Worm (Caenorhabditis elegans): ENCODE data around the gene clec-166.

clec-166 gene

DNA sequence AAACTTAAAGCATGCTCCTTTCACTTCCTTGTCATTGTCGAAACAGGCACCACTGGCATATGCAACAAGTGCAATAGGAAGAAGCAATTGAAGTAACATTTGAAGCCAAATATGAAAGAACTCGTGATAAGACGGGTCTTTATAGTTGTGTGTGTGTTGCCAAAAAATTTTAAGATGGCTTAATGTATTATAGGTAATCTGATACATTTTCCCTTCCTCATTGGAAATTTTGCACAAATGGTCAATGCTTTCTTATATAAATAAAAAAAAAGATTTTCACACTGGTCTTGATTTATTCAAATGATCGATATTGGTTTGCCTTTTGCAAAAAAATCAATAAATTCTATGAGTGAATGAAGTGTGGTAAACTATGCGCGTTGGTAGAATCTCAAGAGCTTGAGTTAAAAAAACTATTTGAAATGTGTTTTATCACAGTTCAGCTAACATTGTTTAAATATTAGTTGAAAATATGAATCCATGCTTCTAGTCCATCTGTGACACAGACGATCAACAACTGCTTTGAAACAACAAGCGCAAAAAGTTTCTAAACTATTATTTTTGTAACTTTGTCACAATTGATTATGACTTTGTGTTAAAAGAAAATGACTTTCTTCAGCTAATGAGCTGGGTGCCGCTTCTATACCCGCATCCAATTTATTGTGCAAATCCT is at the start of gene clec-166, which contains the start of gene F38A1.6:
Gene clec-166, minus strand, starts transcription at position 101 of the 670 bp plus-strand sequence.
Gene F38A1.6, plus strand, starts transcription at position 620 of the 670 bp plus-strand sequence.
- TF ChIP-seq jun-1 (tag; optimal IDR thresholded peaks at IDR 0.05) (no peak), elt-2 (tag; optimal IDR thresholded peaks at IDR 0.05) (peak; percentile 9)

DNA sequence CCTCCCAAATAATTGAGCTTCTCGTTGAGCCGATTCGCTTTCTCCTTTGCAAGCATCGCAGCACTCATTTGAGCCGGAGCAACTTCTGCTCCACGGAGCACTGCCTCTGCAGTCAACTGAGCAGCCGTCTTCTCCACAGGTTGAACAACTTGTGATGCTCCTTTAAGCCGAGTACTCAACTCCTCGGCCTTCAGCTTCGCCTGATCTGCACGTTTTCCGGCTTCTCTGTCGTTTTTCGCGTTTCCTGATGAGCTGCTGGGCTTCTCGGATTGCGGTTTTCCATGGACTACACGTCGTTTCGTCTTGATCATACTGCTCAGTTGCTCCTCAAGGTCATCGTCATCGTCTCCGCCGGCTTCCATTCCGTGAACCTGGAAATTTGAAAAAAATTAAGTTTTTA is 47.8 kb upstream of the clec-166 start:
- TF ChIP-seq mml-1 (tag; optimal IDR thresholded peaks at IDR 0.05) (no peak), nhr-237 (tag; optimal IDR thresholded peaks at IDR 0.05) (no peak), unc-62 (GFP tag; optimal IDR thresholded peaks at IDR 0.05) (no peak), pqm-1 (tag; optimal IDR thresholded peaks at IDR 0.05) (no peak), ceh-82 (tag; optimal IDR thresholded peaks at IDR 0.05) (no peak), lin-15B (tag; optimal IDR thresholded peaks at IDR 0.05) (no peak), nhr-25 (tag; optimal IDR thresholded peaks at IDR 0.05) (no peak), snpc-4 (tag; optimal IDR thresholded peaks at IDR 0.05) (no peak), jun-1 (tag; optimal IDR thresholded peaks at IDR 0.05) (no peak), nhr-43 (tag; optimal IDR thresholded peaks at IDR 0.05; ENCODE audit: poor library complexity, severe bottlenecking) (no peak), R02D3.7 (tag; optimal IDR thresholded peaks at IDR 0.05) (no peak), nhr-23 (tag; optimal IDR thresholded peaks at IDR 0.05) (no peak), lin-39 (tag; optimal IDR thresholded peaks at IDR 0.05) (no peak), fos-1 (tag; optimal IDR thresholded peaks at IDR 0.05) (no peak), elt-1 (tag; optimal IDR thresholded peaks at IDR 0.05) (no peak), pha-4 (tag; optimal IDR thresholded peaks at IDR 0.05) (no peak)

DNA sequence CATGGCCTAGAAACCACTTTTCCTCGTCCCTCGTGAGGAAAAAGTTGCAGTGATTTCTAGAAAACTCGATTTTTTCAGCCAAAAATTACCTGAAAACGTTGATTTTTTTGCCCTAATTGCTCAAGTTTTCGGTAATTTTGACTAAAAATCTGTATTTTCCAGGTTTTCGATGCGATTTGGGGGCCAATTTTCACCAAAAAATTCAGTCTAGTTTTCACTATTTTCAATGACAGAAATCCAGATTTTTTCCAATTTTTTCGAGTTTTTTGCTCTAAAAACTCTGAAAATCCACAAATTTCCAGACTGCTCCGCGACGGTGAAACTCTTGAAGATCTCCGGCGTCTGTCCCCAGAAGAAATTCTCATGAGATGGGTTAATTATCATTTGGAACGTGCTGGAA is 38.2 kb upstream of the clec-166 start, which contains the start of gene plst-1:
Gene plst-1, plus strand, starts transcription at position 301 of the 400 bp plus-strand sequence.
- TF ChIP-seq nhr-67 (tag; optimal IDR thresholded peaks at IDR 0.05) (no peak), ztf-11 (tag; optimal IDR thresholded peaks at IDR 0.05) (no peak), ama-1 (optimal IDR thresholded peaks at IDR 0.05) (no peak), lin-39 (tag; optimal IDR thresholded peaks at IDR 0.05) (no peak), mml-1 (tag; optimal IDR thresholded peaks at IDR 0.05) (no peak), nhr-43 (tag; optimal IDR thresholded peaks at IDR 0.05; ENCODE audit: poor library complexity, severe bottlenecking) (no peak)

DNA sequence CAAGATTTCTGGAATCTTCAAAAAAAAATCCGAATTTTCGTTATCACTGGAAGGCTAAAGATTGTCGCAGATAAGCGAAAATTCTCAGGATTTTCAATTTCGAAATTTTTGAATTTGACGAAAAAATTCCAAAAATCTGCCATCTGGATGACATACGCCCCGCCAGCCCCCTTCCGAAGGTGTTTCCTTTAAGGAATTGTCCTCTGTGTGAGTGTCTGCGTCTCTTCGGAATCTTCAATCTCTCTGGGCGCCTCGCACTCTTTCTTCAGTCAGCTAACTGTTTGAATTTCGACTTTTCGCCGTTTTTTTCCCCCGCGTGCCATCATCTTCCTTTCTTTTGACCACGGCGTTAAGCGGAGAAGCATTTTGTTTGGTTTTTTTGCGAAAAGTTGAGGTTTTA is 35.4 kb upstream of the clec-166 start:
- TF ChIP-seq mdl-1 (tag; optimal IDR thresholded peaks at IDR 0.05) (no peak), ama-1 (optimal IDR thresholded peaks at IDR 0.05) (no peak), hmg-11 (tag; optimal IDR thresholded peaks at IDR 0.05) (peak; percentile 47), mml-1 (tag; optimal IDR thresholded peaks at IDR 0.05) (no peak), aly-2 (tag; optimal IDR thresholded peaks at IDR 0.05) (no peak)

DNA sequence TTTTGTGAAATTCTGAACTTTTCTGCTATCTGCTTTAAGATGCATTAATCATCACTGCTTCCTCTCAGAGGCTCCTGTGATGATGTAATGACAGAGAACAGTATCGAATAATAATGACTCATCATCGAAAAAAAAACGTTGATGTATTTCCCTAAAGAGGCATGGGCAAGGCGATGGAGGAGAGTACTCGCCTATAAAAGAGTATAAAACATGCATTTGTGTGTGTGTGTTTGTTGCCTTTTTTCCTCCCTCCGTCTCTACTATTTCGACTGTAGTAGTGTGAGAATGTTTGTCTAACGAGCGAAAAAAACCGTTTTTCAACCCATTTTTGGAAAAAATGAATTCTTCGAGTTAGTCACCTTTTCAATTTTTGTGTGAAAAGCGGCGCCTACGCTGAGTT is 33.7 kb upstream of the clec-166 start:
- TF ChIP-seq ZK546.5 (tag; optimal IDR thresholded peaks at IDR 0.05) (no peak), pha-4 (tag; optimal IDR thresholded peaks at IDR 0.05) (peak; percentile 63), elt-2 (tag; optimal IDR thresholded peaks at IDR 0.05) (peak; percentile 29), pqm-1 (tag; optimal IDR thresholded peaks at IDR 0.05) (peak; percentile 26), nhr-28 (tag; optimal IDR thresholded peaks at IDR 0.05) (no peak)

DNA sequence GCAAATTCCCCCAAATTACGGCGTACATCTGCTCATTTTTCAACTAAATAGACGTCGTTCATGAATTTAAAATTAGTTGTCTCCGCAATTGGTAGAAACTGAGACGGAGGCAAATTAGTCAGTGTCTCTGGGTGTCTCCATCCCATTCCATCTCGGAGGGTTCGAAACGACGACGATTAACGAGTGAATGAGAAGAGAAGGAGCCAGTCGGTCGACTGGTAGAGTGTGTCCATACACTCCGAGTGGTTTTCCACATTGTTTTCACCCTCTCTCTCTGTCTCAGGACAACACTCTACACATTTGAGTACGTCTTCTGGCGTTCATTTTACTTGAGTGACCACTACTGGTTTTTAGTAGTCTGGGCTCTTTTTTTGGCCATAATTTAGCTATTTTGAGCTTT is 27.8 kb upstream of the clec-166 start:
- TF ChIP-seq elt-2 (tag; optimal IDR thresholded peaks at IDR 0.05), result no peak
- peak; percentile 85 for TF ChIP-seq lin-39 (tag; optimal IDR thresholded peaks at IDR 0.05)
- TF ChIP-seq jun-1 (tag; optimal IDR thresholded peaks at IDR 0.05), result no peak
- TF ChIP-seq egl-5 (tag; optimal IDR thresholded peaks at IDR 0.05), result peak; percentile 78
- TF ChIP-seq lin-15B (tag; optimal IDR thresholded peaks at IDR 0.05), result peak; percentile 9
- no peak for TF ChIP-seq fkh-2 (tag; optimal IDR thresholded peaks at IDR 0.05)

DNA sequence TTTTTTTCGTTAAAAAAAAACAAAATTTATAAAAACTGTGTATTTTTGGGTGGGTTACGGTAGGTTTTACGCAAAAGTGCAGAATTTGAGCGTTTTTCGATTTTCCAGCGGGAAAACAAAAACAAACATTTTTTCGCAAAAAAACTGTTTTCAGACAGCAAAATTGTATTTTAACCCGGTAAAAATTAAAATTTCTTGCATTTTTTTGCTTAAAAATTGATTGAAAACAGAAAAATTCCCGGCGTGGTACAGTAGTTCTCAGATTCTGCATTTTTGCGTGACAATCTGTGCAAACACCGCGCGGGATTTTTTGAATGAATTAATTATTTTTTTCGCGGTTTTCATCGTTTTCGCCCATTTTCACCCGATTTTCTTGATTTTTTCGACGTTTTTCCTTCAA is 25.9 kb upstream of the clec-166 start:
- TF ChIP-seq snpc-4 (tag; optimal IDR thresholded peaks at IDR 0.05), result no peak
- no peak for TF ChIP-seq elt-3 (tag; optimal IDR thresholded peaks at IDR 0.05)
- no peak for TF ChIP-seq lin-15B (tag; optimal IDR thresholded peaks at IDR 0.05)
- no peak for TF ChIP-seq pha-4 (tag; optimal IDR thresholded peaks at IDR 0.05)
- no peak for TF ChIP-seq nhr-12 (tag; optimal IDR thresholded peaks at IDR 0.05)
- TF ChIP-seq unc-39 (tag; optimal IDR thresholded peaks at IDR 0.05), result no peak
- TF ChIP-seq nfya-1 (tag; optimal IDR thresholded peaks at IDR 0.05; ENCODE audit: insufficient read depth), result no peak
